Fruit fly (Drosophila melanogaster) whole organism, wandering third instar larva: ENCODE data around the gene NijB.

Source experiments
- CG32264 ChIP-seq: fragments of 200-800 bp; sonication (Bioruptor generic); optimal IDR thresholded peaks from 2 replicates; lab custom pipeline; 2016; ENCODE audit warnings: missing biosample characterization, missing genetic modification characterization
- CG9705 ChIP-seq: fragments of 200-800 bp; sonication (Bioruptor generic); optimal IDR thresholded peaks from 2 replicates; lab custom pipeline; 2018; ENCODE audit warnings: missing biosample characterization, mild to moderate bottlenecking, missing genetic modification characterization
- CrebA ChIP-seq: fragments of 200-800 bp; sonication (Bioruptor generic); optimal IDR thresholded peaks from 2 replicates; lab custom pipeline; 2016; ENCODE audit warnings: missing biosample characterization, mild to moderate bottlenecking, missing genetic modification characterization, borderline replicate concordance
- Dfd ChIP-seq: fragments of >200 bp; optimal IDR thresholded peaks from 2 replicates; lab custom pipeline; 2017; ENCODE audit warnings: missing biosample characterization, missing genetic modification characterization
- GATAd ChIP-seq: sonication (Bioruptor generic); optimal IDR thresholded peaks from 2 replicates; lab custom pipeline; 2016; ENCODE audit warnings: missing biosample characterization, missing genetic modification characterization
- HLH106 ChIP-seq: fragments of 200-800 bp; optimal IDR thresholded peaks from 3 replicates; lab custom pipeline; 2019; ENCODE audit warnings: missing biosample characterization, mild to moderate bottlenecking, missing genetic modification characterization, moderate library complexity
- Hnf4 ChIP-seq: fragments of 200-800 bp; sonication (Bioruptor generic); optimal IDR thresholded peaks from 2 replicates; lab custom pipeline; 2016; ENCODE audit warnings: missing biosample characterization, mild to moderate bottlenecking, missing genetic modification characterization
- Hr78 ChIP-seq: fragments of >200 bp; optimal IDR thresholded peaks from 2 replicates; lab custom pipeline; 2017; ENCODE audit warnings: missing biosample characterization, missing genetic modification characterization
- Hr83 ChIP-seq: fragments of 200-300 bp; sonication (Bioruptor generic); optimal IDR thresholded peaks from 2 replicates; lab custom pipeline; 2016; ENCODE audit warnings: missing biosample characterization, mild to moderate bottlenecking, missing genetic modification characterization, moderate library complexity; ENCODE audit not compliant: poor library complexity, severe bottlenecking
- Jra ChIP-seq: sonication (Bioruptor generic); optimal IDR thresholded peaks from 2 replicates; lab custom pipeline; 2016; ENCODE audit warnings: missing biosample characterization, missing genetic modification characterization
- Mio ChIP-seq: sonication (Bioruptor generic); optimal IDR thresholded peaks from 2 replicates; lab custom pipeline; 2016; ENCODE audit warnings: missing biosample characterization, missing genetic modification characterization
- Myc ChIP-seq: fragments of >200 bp; optimal IDR thresholded peaks from 2 replicates; lab custom pipeline; 2017
- N ChIP-seq: fragments of >200 bp; optimal IDR thresholded peaks from 2 replicates; lab custom pipeline; 2018; ENCODE audit warnings: missing biosample characterization, missing external identifiers, missing genetic modification characterization
- OdsH ChIP-seq: fragments of 200-800 bp; sonication (Bioruptor generic); optimal IDR thresholded peaks from 2 replicates; lab custom pipeline; 2016; ENCODE audit warnings: missing biosample characterization, mild to moderate bottlenecking, missing genetic modification characterization
- Rel ChIP-seq, 2 experiments: fragments of 200-800 bp; sonication (Bioruptor generic) in 1 of 2; optimal IDR thresholded peaks; 2 replicates in 1 of 2; 3 replicates in 1 of 2; lab custom pipeline; 2016 to 2019; ENCODE audit warnings: mild to moderate bottlenecking in 2 of 2, missing biosample characterization in 2 of 2, missing genetic modification characterization in 2 of 2, moderate library complexity in 1 of 2
- Sp1 ChIP-seq: fragments of 200-800 bp; sonication (Bioruptor generic); optimal IDR thresholded peaks from 3 replicates; lab custom pipeline; 2019; ENCODE audit warnings: missing biosample characterization, mild to moderate bottlenecking, missing genetic modification characterization, moderate library complexity
- Vsx2 ChIP-seq: fragments of 200-300, 225-300 bp; sonication (Bioruptor generic); optimal IDR thresholded peaks from 2 replicates; lab custom pipeline; 2018; ENCODE audit warnings: missing biosample characterization, missing genetic modification characterization; ENCODE audit not compliant: partially characterized antibody
- br ChIP-seq: fragments of 200-800 bp; sonication (Bioruptor generic); optimal IDR thresholded peaks from 2 replicates; lab custom pipeline; 2016; ENCODE audit warnings: missing biosample characterization, missing genetic modification characterization
- brk ChIP-seq: fragments of 200-800 bp; sonication (Bioruptor generic); optimal IDR thresholded peaks from 2 replicates; lab custom pipeline; 2016; ENCODE audit warnings: missing biosample characterization, mild to moderate bottlenecking, missing genetic modification characterization
- dmrt93B ChIP-seq: fragments of 200-800 bp; sonication (Bioruptor generic); optimal IDR thresholded peaks from 2 replicates; lab custom pipeline; 2018; ENCODE audit warnings: missing biosample characterization, mild to moderate bottlenecking, missing genetic modification characterization
- dsf ChIP-seq: sonication (Bioruptor generic); optimal IDR thresholded peaks from 2 replicates; lab custom pipeline; 2016; ENCODE audit warnings: missing biosample characterization, missing genetic modification characterization, borderline replicate concordance
- ey ChIP-seq: fragments of 200-800 bp; sonication (Bioruptor generic); optimal IDR thresholded peaks from 2 replicates; lab custom pipeline; 2016; ENCODE audit warnings: missing biosample characterization, missing genetic modification characterization
- foxo ChIP-seq, 2 experiments: fragments of 200-800 bp; sonication (Bioruptor generic); optimal IDR thresholded peaks; 2 replicates in 1 of 2; 3 replicates in 1 of 2; lab custom pipeline; 2016 to 2017; ENCODE audit warnings: missing biosample characterization in 2 of 2, missing genetic modification characterization in 2 of 2
- fru ChIP-seq: fragments of 200-800 bp; sonication (Bioruptor generic); optimal IDR thresholded peaks from 3 replicates; lab custom pipeline; 2016; ENCODE audit warnings: missing biosample characterization, mild to moderate bottlenecking, missing genetic modification characterization
- h ChIP-seq: fragments of 200-800 bp; sonication (Bioruptor generic); optimal IDR thresholded peaks from 3 replicates; lab custom pipeline; 2016; ENCODE audit warnings: missing biosample characterization, mild to moderate bottlenecking, missing genetic modification characterization
- jim ChIP-seq: fragments of 175-275, 200-325 bp; sonication (Bioruptor generic); optimal IDR thresholded peaks from 2 replicates; lab custom pipeline; 2016; ENCODE audit warnings: missing biosample characterization, mild to moderate bottlenecking, missing genetic modification characterization
- lola ChIP-seq: fragments of >200 bp; optimal IDR thresholded peaks from 2 replicates; lab custom pipeline; 2017; ENCODE audit warnings: missing biosample characterization, missing genetic modification characterization
- pan ChIP-seq: fragments of >200 bp; optimal IDR thresholded peaks from 2 replicates; lab custom pipeline; 2017
- psq ChIP-seq: fragments of 200-800 bp; sonication (Bioruptor generic); optimal IDR thresholded peaks from 3 replicates; lab custom pipeline; 2017; ENCODE audit warnings: missing biosample characterization, mild to moderate bottlenecking, missing genetic modification characterization, moderate library complexity
- rgr ChIP-seq: fragments of 200-800 bp; sonication (Bioruptor generic); optimal IDR thresholded peaks from 3 replicates; lab custom pipeline; 2016; ENCODE audit warnings: missing biosample characterization, mild to moderate bottlenecking, missing genetic modification characterization
- sv ChIP-seq: fragments of 200-800 bp; sonication (Bioruptor generic); optimal IDR thresholded peaks from 3 replicates; lab custom pipeline; 2016; ENCODE audit warnings: missing biosample characterization, missing genetic modification characterization
- usp ChIP-seq: fragments of >200 bp; optimal IDR thresholded peaks from 2 replicates; lab custom pipeline; 2017; ENCODE audit warnings: missing biosample characterization, missing genetic modification characterization
- woc ChIP-seq: sonication (Bioruptor generic); optimal IDR thresholded peaks from 2 replicates; lab custom pipeline; 2016; ENCODE audit warnings: missing biosample characterization, mild to moderate bottlenecking, missing genetic modification characterization

The NijB gene

DNA sequence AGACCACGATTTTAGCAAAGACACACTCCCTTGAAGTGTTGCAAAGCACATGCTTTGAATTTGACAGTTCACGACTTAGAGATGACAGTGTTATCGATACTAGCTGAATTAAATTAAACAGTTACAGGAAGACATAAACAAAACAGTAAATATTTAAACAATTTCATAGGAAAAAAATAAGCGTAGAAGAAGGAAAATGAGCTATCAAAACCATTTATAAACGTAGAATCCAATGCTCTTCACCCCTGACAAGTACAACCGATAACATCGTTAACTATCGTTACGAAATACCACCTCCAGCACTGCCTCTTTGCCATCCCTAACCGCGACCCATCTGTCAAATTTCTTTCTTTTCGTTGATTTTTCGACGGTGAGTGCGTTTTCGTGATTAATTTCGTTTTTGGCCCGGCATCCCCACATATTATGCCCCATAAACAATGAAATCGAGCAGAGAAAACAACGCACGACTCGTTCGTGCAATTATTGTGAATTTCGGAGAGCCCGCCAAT is 6.6 kb downstream of the NijB start, which contains the start of gene RpL26:
TSS of gene RpL26 (plus strand) at position 106 of the 509 bp plus-strand sequence.
- no peak for TF ChIP-seq dmrt93B (GFP tag; lab: Kevin White, UChicago)
- TF ChIP-seq HLH106 (tag; lab: Kevin White, UChicago), result peak; percentile 75
- peak; percentile 77 for TF ChIP-seq fru (GFP tag; lab: Kevin White, UChicago)
- peak; percentile 22 for TF ChIP-seq CG32264 (GFP tag; lab: Kevin White, UChicago)
- TF ChIP-seq sv (GFP tag; lab: Kevin White, UChicago), result peak; percentile 75
- TF ChIP-seq psq, result peak; percentile 57
- peak; percentile 80 for TF ChIP-seq rgr (GFP tag; lab: Kevin White, UChicago)
- TF ChIP-seq Hr83 (GFP tag; lab: Kevin White, UChicago), result peak; percentile 27
- TF ChIP-seq Vsx2, result no peak
- TF ChIP-seq GATAd (GFP tag; lab: Kevin White, UChicago), result no peak
- peak; percentile 24 for TF ChIP-seq Myc (lab: Kevin White, UChicago)
- TF ChIP-seq brk, result no peak
- TF ChIP-seq usp (GFP tag; lab: Kevin White, UChicago), result no peak
- TF ChIP-seq Rel (GFP tag; optimal IDR thresholded peaks at IDR 0.05; lab: Kevin White, UChicago), result no peak
- TF ChIP-seq Rel (tag; optimal IDR thresholded peaks at IDR 0.05; lab: Kevin White, UChicago), result peak; percentile 32
- peak; percentile 76 for TF ChIP-seq ey (GFP tag; lab: Kevin White, UChicago)
- peak; percentile 83 for TF ChIP-seq Hnf4 (GFP tag; lab: Kevin White, UChicago)
- TF ChIP-seq foxo (GFP tag; optimal IDR thresholded peaks at IDR 0.05; lab: Kevin White, UChicago), result peak in 1 of 2 experiments; percentile 83
- peak; percentile 55 for TF ChIP-seq dsf (GFP tag; lab: Kevin White, UChicago)
- TF ChIP-seq woc (GFP tag; lab: Kevin White, UChicago), result peak; percentile 84
- peak; percentile 80 for TF ChIP-seq Sp1 (GFP tag; lab: Kevin White, UChicago)
- no peak for TF ChIP-seq lola (GFP tag; lab: Kevin White, UChicago)
- no peak for TF ChIP-seq pan (lab: Kevin White, UChicago)
- TF ChIP-seq CrebA (GFP tag; lab: Kevin White, UChicago), result no peak
- TF ChIP-seq jim (GFP tag; lab: Kevin White, UChicago), result peak; percentile 47
- TF ChIP-seq Mio (GFP tag; lab: Kevin White, UChicago), result peak; percentile 56
- peak; percentile 71 for TF ChIP-seq CG9705 (GFP tag; lab: Kevin White, UChicago)
- no peak for TF ChIP-seq Dfd
- TF ChIP-seq br (GFP tag; lab: Kevin White, UChicago), result no peak
- TF ChIP-seq h (GFP tag; lab: Kevin White, UChicago), result peak; percentile 72
- TF ChIP-seq OdsH (GFP tag; lab: Kevin White, UChicago), result peak; percentile 75
- TF ChIP-seq Jra (GFP tag; lab: Kevin White, UChicago), result peak; percentile 81
- TF ChIP-seq Hr78 (GFP tag; lab: Kevin White, UChicago), result no peak

DNA sequence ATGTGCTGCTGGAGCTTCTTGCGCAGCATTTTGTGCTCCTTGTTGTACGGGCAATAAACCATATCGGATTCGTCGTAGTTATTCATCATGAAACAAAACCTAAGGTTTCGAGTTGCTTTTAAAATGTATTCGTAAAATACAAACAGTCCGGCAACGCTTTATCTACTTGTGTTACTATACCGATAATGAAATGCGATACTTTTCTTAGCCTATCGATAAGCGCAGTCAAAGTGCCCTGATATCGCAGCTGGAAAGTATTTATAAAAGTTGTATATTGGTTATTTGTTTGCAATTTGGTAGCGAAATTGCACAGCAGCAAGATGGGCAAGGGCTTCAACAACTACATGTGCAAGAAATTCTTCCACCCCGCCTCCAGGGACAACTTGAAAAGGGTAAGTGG is 9.2 kb downstream of the NijB start, which contains the start of the genes arx and CG6843:
TSS of gene arx (minus strand) at position 144 of the 400 bp plus-strand sequence.
TSS of gene CG6843 (plus strand) at position 184 of the 400 bp plus-strand sequence.
- TF ChIP-seq CrebA (GFP tag; lab: Kevin White, UChicago) (no peak), psq (peak; percentile 54), sv (GFP tag; lab: Kevin White, UChicago) (no peak), Hr78 (GFP tag; lab: Kevin White, UChicago) (no peak), Vsx2 (no peak), rgr (GFP tag; lab: Kevin White, UChicago) (peak; percentile 22), fru (GFP tag; lab: Kevin White, UChicago) (peak; percentile 35), Hr83 (GFP tag; lab: Kevin White, UChicago) (peak; percentile 33), Rel (GFP tag; optimal IDR thresholded peaks at IDR 0.05; lab: Kevin White, UChicago) (no peak), Rel (tag; optimal IDR thresholded peaks at IDR 0.05; lab: Kevin White, UChicago) (peak; percentile 91)

DNA sequence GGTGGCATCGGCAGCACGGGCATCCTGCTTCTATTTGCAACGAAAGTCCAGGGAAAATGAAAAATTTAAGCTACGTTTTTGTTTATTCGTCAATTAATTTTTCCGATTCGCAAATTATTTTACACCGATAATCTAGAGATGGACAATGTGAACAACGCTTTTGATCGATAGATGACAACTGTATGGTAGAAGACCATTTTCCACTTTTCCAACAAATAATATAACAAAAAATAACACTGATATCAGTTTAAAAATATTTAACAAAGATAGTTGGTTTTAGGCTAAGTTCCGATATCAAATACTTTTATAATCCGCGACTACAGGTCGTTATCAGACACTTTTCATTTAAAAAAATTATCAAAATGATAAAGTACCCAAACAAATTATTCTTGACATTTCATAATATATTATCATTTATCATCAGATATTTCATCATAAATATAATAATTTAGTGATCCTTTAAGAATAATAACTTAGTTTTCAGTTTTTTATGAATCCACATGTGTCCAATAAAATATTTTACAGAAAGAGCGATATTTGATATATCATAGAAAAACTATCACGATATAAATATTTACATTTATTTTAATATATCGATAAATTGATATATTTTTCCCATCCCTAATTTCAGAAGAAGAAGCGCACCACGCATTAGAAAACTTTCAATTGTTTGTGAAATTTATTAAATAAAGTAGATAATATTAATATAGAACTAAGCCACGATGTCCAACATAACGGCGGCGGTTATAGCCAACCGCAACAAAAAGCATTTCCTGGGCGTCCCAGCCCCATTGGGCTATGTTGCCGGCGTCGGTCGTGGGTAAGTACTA is 12.8 kb downstream of the NijB start, which contains the start of the genes CSN1b and Prp6:
TSS of gene CSN1b (minus strand) at position 159 of the 830 bp plus-strand sequence.
TSS of gene Prp6 (plus strand) at position 601 of the 830 bp plus-strand sequence.
- TF ChIP-seq woc (GFP tag; lab: Kevin White, UChicago) (peak; percentile 46), psq (peak; percentile 7), N (GFP tag; lab: Kevin White, UChicago) (no peak)
